Worm (Caenorhabditis elegans) whole organism, L3 larva: Measurements from ENCODE around the gene F46H5.7.
A peak's percentile ranks its signal among the peaks of the same experiment; 100 is the strongest.

Experiments used
- ZK546.5 ChIP-seq: sonication (generic microtip); optimal IDR thresholded peaks from 2 replicates; lab custom pipeline; 2017; ENCODE audit warnings: missing biosample characterization, missing genetic modification characterization
- ama-1 ChIP-seq: fragments of 150-350 bp; optimal IDR thresholded peaks from 2 replicates; lab custom pipeline; 2018
- ceh-16 ChIP-seq: sonication (generic microtip); optimal IDR thresholded peaks from 2 replicates; lab custom pipeline; 2017; ENCODE audit warnings: missing biosample characterization, missing genetic modification characterization
- ceh-28 ChIP-seq: fragments of 150-350 bp; optimal IDR thresholded peaks from 2 replicates; lab custom pipeline; 2014; ENCODE audit warnings: missing biosample characterization, missing genetic modification reagents, missing genetic modification characterization
- ceh-82 ChIP-seq: fragments of 150-350 bp; optimal IDR thresholded peaks from 2 replicates; lab custom pipeline; 2014; ENCODE audit warnings: missing biosample characterization, missing genetic modification characterization
- ceh-9 ChIP-seq: sonication (generic microtip); optimal IDR thresholded peaks from 2 replicates; lab custom pipeline; 2018; ENCODE audit warnings: missing biosample characterization, missing genetic modification characterization
- egl-27 ChIP-seq: sonication (generic microtip); optimal IDR thresholded peaks from 4 replicates; lab custom pipeline; 2017; ENCODE audit warnings: missing biosample characterization, missing genetic modification reagents, missing genetic modification characterization
- elt-1 ChIP-seq: fragments of 150-350 bp; optimal IDR thresholded peaks from 2 replicates; lab custom pipeline; 2014; ENCODE audit warnings: missing biosample characterization, missing genetic modification characterization
- elt-2 ChIP-seq: sonication (generic microtip); optimal IDR thresholded peaks from 2 replicates; lab custom pipeline; 2016; ENCODE audit warnings: missing genetic modification reagents, mild to moderate bottlenecking, missing genetic modification characterization, missing compliant biosample characterization
- eor-1 ChIP-seq, 2 experiments: fragments of 150-350 bp; optimal IDR thresholded peaks; 2 replicates each; lab custom pipeline; 2014 to 2018; ENCODE audit warnings: missing biosample characterization in 2 of 2, missing genetic modification characterization in 2 of 2
- fkh-10 ChIP-seq: sonication (generic microtip); optimal IDR thresholded peaks from 2 replicates; lab custom pipeline; 2017; ENCODE audit warnings: missing biosample characterization, missing genetic modification reagents, missing genetic modification characterization
- fos-1 ChIP-seq: fragments of 150-350 bp; optimal IDR thresholded peaks from 2 replicates; lab custom pipeline; 2014; ENCODE audit warnings: missing biosample characterization, missing genetic modification characterization
- hmg-11 ChIP-seq: sonication (generic microtip); optimal IDR thresholded peaks from 2 replicates; lab custom pipeline; 2016; ENCODE audit warnings: missing genetic modification characterization, missing compliant biosample characterization
- jun-1 ChIP-seq: fragments of 150-350 bp; optimal IDR thresholded peaks from 2 replicates; lab custom pipeline; 2014; ENCODE audit warnings: missing biosample characterization, missing genetic modification reagents, missing genetic modification characterization
- lin-15B ChIP-seq: fragments of 150-350 bp; optimal IDR thresholded peaks from 2 replicates; lab custom pipeline; 2014; ENCODE audit warnings: missing biosample characterization, missing genetic modification characterization
- lin-39 ChIP-seq: fragments of 150-350 bp; optimal IDR thresholded peaks from 2 replicates; lab custom pipeline; 2018; ENCODE audit warnings: missing biosample characterization, missing genetic modification reagents, missing genetic modification characterization
- lsy-12 ChIP-seq: sonication (generic microtip); optimal IDR thresholded peaks from 2 replicates; lab custom pipeline; 2016; ENCODE audit warnings: mild to moderate bottlenecking, missing genetic modification characterization, missing compliant biosample characterization
- mdl-1 ChIP-seq: fragments of 150-350 bp; optimal IDR thresholded peaks from 2 replicates; lab custom pipeline; 2014; ENCODE audit warnings: missing biosample characterization, missing genetic modification characterization
- mml-1 ChIP-seq: fragments of 150-350 bp; sonication (generic microtip); optimal IDR thresholded peaks from 3 replicates; lab custom pipeline; 2014; ENCODE audit warnings: missing biosample characterization, missing genetic modification characterization
- nfya-1 ChIP-seq: sonication (generic microtip); optimal IDR thresholded peaks from 2 replicates; lab custom pipeline; 2017; ENCODE audit warnings: missing genetic modification characterization, mild to moderate bottlenecking, missing compliant biosample characterization, antibody characterized with exemption, moderate library complexity; ENCODE audit not compliant: insufficient read depth
- nhr-11 ChIP-seq: fragments of 150-350 bp; optimal IDR thresholded peaks from 2 replicates; lab custom pipeline; 2014; ENCODE audit warnings: missing biosample characterization, missing genetic modification characterization
- nhr-23 ChIP-seq: fragments of 150-350 bp; optimal IDR thresholded peaks from 2 replicates; lab custom pipeline; 2014; ENCODE audit warnings: missing biosample characterization, missing genetic modification reagents, missing genetic modification characterization
- nhr-237 ChIP-seq: fragments of 150-350 bp; optimal IDR thresholded peaks from 2 replicates; lab custom pipeline; 2014; ENCODE audit warnings: missing biosample characterization, missing genetic modification characterization
- nhr-28 ChIP-seq: fragments of 150-350 bp; optimal IDR thresholded peaks from 2 replicates; lab custom pipeline; 2014; ENCODE audit warnings: missing biosample characterization, missing genetic modification characterization
- nhr-43 ChIP-seq: sonication (generic microtip); optimal IDR thresholded peaks from 2 replicates; lab custom pipeline; 2016; ENCODE audit warnings: mild to moderate bottlenecking, missing genetic modification characterization, missing compliant biosample characterization; ENCODE audit not compliant: poor library complexity, severe bottlenecking
- nhr-76 ChIP-seq: fragments of 150-350 bp; sonication (generic microtip); optimal IDR thresholded peaks from 5 replicates; lab custom pipeline; 2014; ENCODE audit warnings: missing biosample characterization, missing genetic modification characterization
- nhr-77 ChIP-seq: fragments of 150-350 bp; optimal IDR thresholded peaks from 2 replicates; lab custom pipeline; 2014; ENCODE audit warnings: missing biosample characterization, missing genetic modification characterization
- pha-4 ChIP-seq: fragments of 150-350 bp; optimal IDR thresholded peaks from 2 replicates; lab custom pipeline; 2014; ENCODE audit warnings: missing biosample characterization, missing genetic modification reagents, missing genetic modification characterization
- pqm-1 ChIP-seq: fragments of 150-350 bp; optimal IDR thresholded peaks from 2 replicates; lab custom pipeline; 2017; ENCODE audit warnings: missing biosample characterization, missing genetic modification characterization, inconsistent platforms
- skn-1 ChIP-seq: fragments of 150-350 bp; optimal IDR thresholded peaks from 2 replicates; lab custom pipeline; 2014; ENCODE audit warnings: missing biosample characterization, missing genetic modification characterization
- snpc-4 ChIP-seq: fragments of 150-350 bp; optimal IDR thresholded peaks from 2 replicates; lab custom pipeline; 2014; ENCODE audit warnings: missing biosample characterization, missing genetic modification characterization
- tbx-2 ChIP-seq: sonication (generic microtip); optimal IDR thresholded peaks from 2 replicates; lab custom pipeline; 2016; ENCODE audit warnings: mild to moderate bottlenecking, missing genetic modification characterization, missing compliant biosample characterization
- unc-39 ChIP-seq: sonication (generic microtip); optimal IDR thresholded peaks from 4 replicates; lab custom pipeline; 2017; ENCODE audit warnings: missing biosample characterization, missing genetic modification characterization
- unc-62 ChIP-seq: fragments of 150-350 bp; sonication (generic microtip); optimal IDR thresholded peaks from 4 replicates; lab custom pipeline; 2014; ENCODE audit warnings: missing biosample characterization, missing genetic modification reagents, missing genetic modification characterization
- zag-1 ChIP-seq: fragments of 150-350 bp; optimal IDR thresholded peaks from 2 replicates; lab custom pipeline; 2014; ENCODE audit warnings: missing biosample characterization, missing genetic modification characterization
- ztf-11 ChIP-seq: fragments of 150-350 bp; optimal IDR thresholded peaks from 2 replicates; lab custom pipeline; 2014; ENCODE audit warnings: missing biosample characterization, missing genetic modification characterization
- ztf-4 ChIP-seq: fragments of 150-350 bp; optimal IDR thresholded peaks from 2 replicates; lab custom pipeline; 2014; ENCODE audit warnings: missing biosample characterization, missing genetic modification characterization

Gene F46H5.7

DNA sequence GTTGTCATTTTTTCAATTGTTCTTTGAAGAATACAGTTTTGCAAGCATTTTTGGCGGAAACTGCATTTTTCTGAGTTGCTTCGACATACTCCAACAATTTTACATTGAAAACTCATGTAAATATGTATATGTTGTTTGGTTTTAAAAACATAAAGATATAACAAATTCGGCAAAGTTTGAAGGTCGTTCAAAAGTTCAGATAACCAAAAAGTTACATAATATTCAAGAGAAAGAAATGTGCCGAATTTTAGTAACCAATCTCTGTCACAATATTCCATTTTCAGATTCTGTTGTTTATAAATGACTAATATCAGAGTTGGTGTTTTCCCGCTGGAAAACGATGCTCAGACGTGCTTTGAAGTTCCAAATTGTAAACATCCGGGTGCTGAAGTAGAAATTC, 36.4 kb downstream of the F46H5.7 start, which contains the start of gene ZK867.2:
TSS of gene ZK867.2 (plus strand) at position 301 of the 400 bp plus-strand sequence.
- TF ChIP-seq nfya-1 (tag; lab: Kevin White, UChicago): no peak
- TF ChIP-seq nhr-28 (tag; lab: Kevin White, UChicago): no peak
- TF ChIP-seq mdl-1 (tag; lab: Kevin White, UChicago): no peak
- no peak for TF ChIP-seq unc-62 (GFP tag; lab: Kevin White, UChicago)
- no peak for TF ChIP-seq ceh-16 (tag; lab: Kevin White, UChicago)
- no peak for TF ChIP-seq nhr-23 (tag; lab: Kevin White, UChicago)
- TF ChIP-seq pha-4 (tag; lab: Kevin White, UChicago): no peak
- TF ChIP-seq pqm-1 (tag; lab: Kevin White, UChicago): no peak
- TF ChIP-seq ztf-11 (tag; lab: Kevin White, UChicago): no peak
- TF ChIP-seq zag-1 (tag; lab: Kevin White, UChicago): no peak
- TF ChIP-seq ceh-9 (tag; lab: Kevin White, UChicago): no peak
- no peak for TF ChIP-seq ZK546.5 (tag; lab: Kevin White, UChicago)
- TF ChIP-seq lsy-12 (tag; lab: Kevin White, UChicago): no peak
- TF ChIP-seq, all 47 proteins: peak for 0

DNA sequence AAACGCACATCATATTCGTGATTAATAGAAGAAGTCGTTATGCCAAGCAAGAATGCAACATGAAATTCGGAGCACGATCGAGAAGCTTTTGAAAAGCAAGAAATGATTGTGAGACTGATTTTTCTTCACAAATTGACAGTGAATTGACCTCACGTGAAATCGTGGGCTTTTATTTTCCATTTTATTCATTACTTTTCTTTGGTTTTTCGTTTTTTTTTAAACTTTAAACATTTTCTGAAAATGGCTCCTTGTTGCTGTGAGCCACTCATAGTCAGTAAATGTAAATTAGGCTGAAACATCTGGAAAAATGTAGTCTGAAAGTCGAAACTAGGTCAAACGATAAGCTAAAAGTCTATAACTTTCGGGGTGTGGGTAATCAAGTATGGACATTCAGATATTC, 37.6 kb downstream of the F46H5.7 start, which contains the start of gene C55B6.5:
TSS of gene C55B6.5 (minus strand) at position 101 of the 400 bp plus-strand sequence.
- no peak for TF ChIP-seq nhr-76 (tag; lab: Kevin White, UChicago)

DNA sequence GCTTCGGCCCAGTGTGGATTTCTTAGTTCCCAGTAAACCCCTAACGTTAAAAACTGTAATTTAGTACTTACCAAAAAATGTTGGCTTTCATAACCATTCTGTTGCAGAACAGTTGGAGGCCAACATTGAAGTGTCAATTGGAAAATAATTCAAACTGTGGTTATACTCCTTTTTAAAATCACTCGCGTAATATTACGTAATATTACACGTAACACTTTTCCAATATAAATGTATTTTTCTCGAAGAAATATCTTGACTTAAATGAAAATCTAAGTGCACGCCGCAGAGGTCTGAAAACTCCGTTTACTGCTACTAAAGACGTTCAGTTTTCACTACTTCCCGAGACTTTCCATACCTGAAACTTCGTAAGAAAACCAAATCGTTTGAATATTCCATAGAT, 38.6 kb downstream of the F46H5.7 start:
- TF ChIP-seq zag-1 (tag; lab: Kevin White, UChicago): no peak
- no peak for TF ChIP-seq nhr-11 (tag; lab: Kevin White, UChicago)
- TF ChIP-seq snpc-4 (tag; lab: Kevin White, UChicago): no peak

DNA sequence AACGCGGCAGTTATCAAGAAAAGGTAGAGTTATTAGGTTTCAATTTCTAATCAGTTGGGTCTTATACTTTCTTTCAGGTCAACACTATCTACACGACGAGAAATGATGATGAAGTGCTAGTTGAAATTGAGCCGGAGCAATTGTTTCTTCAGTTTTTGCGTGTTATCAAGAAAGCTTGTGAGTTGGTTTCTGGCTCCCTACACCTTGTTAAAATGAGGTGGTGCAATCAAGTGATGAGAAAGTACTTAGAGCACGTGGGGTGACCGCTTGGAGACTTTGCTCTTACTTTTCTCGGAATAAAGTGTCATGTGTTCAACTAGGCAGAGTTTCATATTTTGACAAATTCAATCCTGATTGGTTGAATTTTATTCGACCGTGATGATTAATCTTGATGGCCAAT, 42.3 kb downstream of the F46H5.7 start:
- TF ChIP-seq ama-1 (lab: Kevin White, UChicago) (no peak), ceh-28 (tag; lab: Kevin White, UChicago) (no peak), nfya-1 (tag; lab: Kevin White, UChicago) (peak; percentile 41), skn-1 (tag; lab: Kevin White, UChicago) (peak; percentile 47), snpc-4 (tag; lab: Kevin White, UChicago) (no peak), jun-1 (tag; lab: Kevin White, UChicago) (peak; percentile 38), pqm-1 (tag; lab: Kevin White, UChicago) (peak; percentile 83), nhr-28 (tag; lab: Kevin White, UChicago) (no peak), elt-2 (tag; lab: Kevin White, UChicago) (peak; percentile 94), unc-39 (tag; lab: Kevin White, UChicago) (no peak), hmg-11 (tag; lab: Kevin White, UChicago) (no peak), ceh-9 (tag; lab: Kevin White, UChicago) (no peak), ZK546.5 (tag; lab: Kevin White, UChicago) (no peak)

DNA sequence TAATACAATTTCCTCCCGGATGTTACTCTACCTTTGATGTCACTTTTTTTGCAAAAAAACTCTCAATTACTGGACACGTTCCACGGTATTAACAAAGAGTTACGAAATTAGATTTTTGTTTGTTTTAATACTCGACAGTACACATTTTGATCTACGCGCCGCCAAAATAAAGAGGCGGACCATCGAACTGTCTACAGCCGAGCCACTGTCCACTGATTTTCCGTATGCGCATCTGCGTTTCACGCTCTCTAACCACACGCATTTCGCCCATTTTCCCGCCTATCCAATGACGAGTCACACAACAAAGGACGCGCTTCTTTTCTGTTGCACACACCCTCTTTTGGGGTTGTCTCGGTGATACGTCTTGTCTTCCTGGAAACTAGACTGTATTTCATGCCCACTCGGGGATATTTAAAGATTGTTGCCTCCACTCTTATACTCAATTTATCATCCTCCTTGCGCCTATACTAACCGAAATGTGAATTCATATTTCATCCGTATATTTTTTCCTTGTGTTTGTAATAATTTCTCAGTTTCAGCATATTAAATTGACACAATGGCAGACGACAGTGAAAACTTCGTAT, 42.9 kb downstream of the F46H5.7 start, which contains the start of gene C55B6.1:
TSS of gene C55B6.1 (plus strand) at position 534 of the 584 bp plus-strand sequence.
- TF ChIP-seq nfya-1 (tag; lab: Kevin White, UChicago) (peak; percentile 8), ZK546.5 (tag; lab: Kevin White, UChicago) (no peak)
- TF ChIP-seq, all 47 proteins: peak for 1

DNA sequence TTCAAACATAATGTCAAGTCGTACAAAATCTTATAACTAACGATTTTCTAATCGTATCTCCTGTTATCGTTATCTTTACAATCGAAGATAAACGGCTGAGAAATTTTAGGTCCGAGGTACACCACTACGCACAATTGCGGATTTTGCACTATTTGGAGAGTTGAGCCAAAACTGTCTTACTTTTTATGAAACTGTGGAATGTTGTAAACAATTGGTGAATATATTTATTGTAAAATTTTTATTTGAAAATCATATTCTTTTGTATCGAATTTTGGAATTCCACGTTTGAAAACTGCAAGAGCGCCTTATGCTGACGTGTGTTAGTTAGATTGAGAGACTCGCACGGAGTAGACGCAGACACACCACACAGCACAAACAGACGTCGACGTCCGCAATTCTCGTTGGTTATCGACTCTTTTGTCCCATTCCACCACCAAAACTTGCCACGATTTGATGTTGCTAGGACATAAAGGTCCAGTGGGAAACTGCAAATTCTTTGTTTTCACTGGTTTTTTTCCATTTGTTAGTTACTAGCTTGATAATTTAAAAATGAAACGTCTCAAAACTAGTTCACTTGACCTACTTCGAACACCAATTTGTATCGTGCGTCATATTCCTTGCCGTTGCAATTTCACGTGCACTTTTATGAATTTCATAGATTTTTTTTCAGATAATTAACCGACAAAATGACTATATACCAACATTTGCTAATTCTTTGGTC, 48.7 kb downstream of the F46H5.7 start, which contains the start of gene dnj-7:
TSS of gene dnj-7 (plus strand) at position 671 of the 721 bp plus-strand sequence.
- TF ChIP-seq ztf-4 (tag; lab: Kevin White, UChicago) (no peak), fkh-10 (GFP tag; lab: Kevin White, UChicago) (no peak), nhr-23 (tag; lab: Kevin White, UChicago) (peak; percentile 29), snpc-4 (tag; lab: Kevin White, UChicago) (no peak), elt-2 (tag; lab: Kevin White, UChicago) (peak; percentile 43), nhr-77 (tag; lab: Kevin White, UChicago) (no peak), nhr-237 (tag; lab: Kevin White, UChicago) (no peak), hmg-11 (tag; lab: Kevin White, UChicago) (no peak), elt-1 (tag; lab: Kevin White, UChicago) (peak; percentile 28), lin-39 (tag; lab: Kevin White, UChicago) (no peak), pqm-1 (tag; lab: Kevin White, UChicago) (no peak), fos-1 (tag; lab: Kevin White, UChicago) (no peak), ZK546.5 (tag; lab: Kevin White, UChicago) (no peak), nhr-76 (tag; lab: Kevin White, UChicago) (no peak), nfya-1 (tag; lab: Kevin White, UChicago) (peak; percentile 50), tbx-2 (tag; lab: Kevin White, UChicago) (peak; percentile 1), nhr-11 (tag; lab: Kevin White, UChicago) (no peak), eor-1 (tag; optimal IDR thresholded peaks at IDR 0.05; lab: Kevin White, UChicago) (no peak), ceh-9 (tag; lab: Kevin White, UChicago) (no peak), egl-27 (tag; lab: Kevin White, UChicago) (no peak), mml-1 (tag; lab: Kevin White, UChicago) (no peak), ceh-82 (tag; lab: Kevin White, UChicago) (no peak), nhr-43 (no peak), ceh-28 (tag; lab: Kevin White, UChicago) (peak; percentile 21), lin-15B (tag; lab: Kevin White, UChicago) (no peak)
